Worm (Caenorhabditis elegans): ENCODE data around the gene arp-1.
"Not testable (repeated sequence)": the region's sequence is repeated elsewhere in the genome, so short reads cannot be mapped to it uniquely, and the experiment has no call there.

arp-1 gene

DNA sequence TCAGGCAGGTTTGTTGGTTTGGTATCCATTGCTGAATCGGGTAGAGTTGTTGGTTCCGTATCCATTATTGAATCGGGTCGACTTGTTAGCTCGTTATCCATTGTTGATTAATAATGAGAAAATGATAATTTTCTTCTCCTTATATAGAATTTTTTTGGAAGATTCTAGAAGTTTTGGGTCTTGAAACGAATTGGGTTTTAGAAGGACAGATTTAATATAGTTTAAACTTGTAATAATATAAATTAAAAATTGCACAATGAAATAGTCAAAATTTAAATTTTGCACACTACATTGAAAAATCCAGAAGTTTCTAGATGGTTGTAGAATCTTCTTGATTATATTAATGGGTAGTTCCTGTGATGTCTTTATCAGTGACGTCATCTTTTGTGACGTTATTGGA lies 20.8 kb downstream of the arp-1 start, which contains the start of gene Y53F4B.26:
TSS of gene Y53F4B.26 (minus strand) at position 101 of the 400 bp plus-strand sequence.
- not testable (repeated sequence) for TF ChIP-seq nhr-25 (tag; optimal IDR thresholded peaks at IDR 0.05; ENCODE audit: borderline replicate concordance, insufficient read depth); ceh-32 (tag; optimal IDR thresholded peaks at IDR 0.05; ENCODE audit: poor library complexity); mdl-1 (tag; optimal IDR thresholded peaks at IDR 0.05)

DNA sequence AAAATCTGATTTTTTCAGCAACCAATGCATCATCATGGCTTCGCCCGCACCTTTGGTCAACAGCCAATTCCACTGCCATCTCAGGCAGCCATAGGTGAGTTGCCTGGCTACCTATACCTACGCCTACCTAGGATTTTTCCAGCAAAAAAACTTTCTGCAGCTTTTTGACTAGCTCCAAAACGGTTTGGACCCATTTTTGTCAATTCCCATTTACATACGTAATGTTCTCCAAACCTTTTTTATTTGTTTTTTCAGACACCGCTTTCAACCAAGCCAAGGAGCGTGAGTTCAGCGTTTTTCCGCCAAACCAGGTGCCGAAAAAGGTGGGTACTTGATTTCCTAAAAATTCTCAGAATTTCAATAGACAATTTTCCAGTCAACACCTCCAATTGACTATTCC lies 23.6 kb downstream of the arp-1 start:
- no peak for TF ChIP-seq tag-97 (GFP tag; IDR thresholded peaks at IDR 0.05)
- no peak for TF ChIP-seq ceh-62 (tag; optimal IDR thresholded peaks at IDR 0.05)
- TF ChIP-seq spr-1 (tag; optimal IDR thresholded peaks at IDR 0.05) = no peak
- no peak for TF ChIP-seq hlh-30 (tag; optimal IDR thresholded peaks at IDR 0.05; ENCODE audit: insufficient read depth)
- no peak for TF ChIP-seq ctbp-1 (GFP tag; IDR thresholded peaks at IDR 0.05)
- TF ChIP-seq hif-1 (tag; optimal IDR thresholded peaks at IDR 0.05) = no peak
- TF ChIP-seq nhr-42 (GFP tag; IDR thresholded peaks at IDR 0.05) = no peak
- no peak for TF ChIP-seq nhr-10 (tag; optimal IDR thresholded peaks at IDR 0.05)

DNA sequence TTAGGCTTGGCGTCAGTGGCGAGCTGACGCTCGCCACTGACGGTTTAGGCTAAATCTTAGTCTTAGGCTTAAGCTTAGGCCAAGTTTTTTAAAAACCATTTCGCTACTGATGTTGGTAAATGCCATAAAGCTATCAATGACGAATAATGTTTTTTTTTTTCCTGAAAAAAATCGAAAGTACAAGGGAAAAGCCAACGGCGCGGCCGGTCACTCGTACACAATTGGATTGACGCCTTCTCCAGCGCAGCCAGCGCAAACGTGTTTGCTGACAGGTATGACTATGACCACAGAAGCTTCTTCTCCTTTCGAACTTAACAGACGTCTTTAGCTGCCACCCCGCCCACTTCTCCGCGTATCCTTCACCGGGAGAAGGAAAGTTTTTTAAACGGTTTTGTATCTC lies 25.5 kb downstream of the arp-1 start, which contains the start of gene Y53F4B.27:
TSS of gene Y53F4B.27 (plus strand) at position 301 of the 400 bp plus-strand sequence.
- TF ChIP-seq daf-19 (GFP tag; conservative IDR thresholded peaks at IDR 0.05) (no peak), F10B5.3 (tag; optimal IDR thresholded peaks at IDR 0.05) (no peak), jun-1 (tag; optimal IDR thresholded peaks at IDR 0.05) (no peak), lin-29 (GFP tag; IDR thresholded peaks at IDR 0.05) (no peak), dpl-1 (GFP tag; optimal IDR thresholded peaks at IDR 0.05) (no peak), nhr-10 (tag; optimal IDR thresholded peaks at IDR 0.05) (no peak), daf-16 (GFP tag; optimal IDR thresholded peaks at IDR 0.05) (no peak), daf-16 (tag; optimal IDR thresholded peaks at IDR 0.05) (no peak), unc-62 (GFP tag; optimal IDR thresholded peaks at IDR 0.05 in 1 of 2) (peak in 1 of 2 experiments; percentile 36), unc-62 (tag; optimal IDR thresholded peaks at IDR 0.05) (no peak), vab-7 (GFP tag; IDR thresholded peaks at IDR 0.05) (no peak), ceh-82 (tag; optimal IDR thresholded peaks at IDR 0.05) (no peak), Y48G9A.11 (GFP tag; IDR thresholded peaks at IDR 0.05) (no peak), ceh-62 (tag; optimal IDR thresholded peaks at IDR 0.05) (no peak), hlh-30 (tag; optimal IDR thresholded peaks at IDR 0.05; ENCODE audit: insufficient read depth) (no peak), hlh-11 (tag; optimal IDR thresholded peaks at IDR 0.05) (peak; percentile 24), nhr-6 (tag; optimal IDR thresholded peaks at IDR 0.05) (no peak), ztf-11 (tag; optimal IDR thresholded peaks at IDR 0.05) (no peak), aha-1 (tag) (peak; percentile 96), egl-43 (GFP tag; IDR thresholded peaks at IDR 0.05) (no peak), mdt-29 (GFP tag; IDR thresholded peaks at IDR 0.05) (no peak), ctbp-1 (GFP tag; IDR thresholded peaks at IDR 0.05) (no peak), R02D3.7 (tag; optimal IDR thresholded peaks at IDR 0.05) (no peak), D1046.2 (GFP tag; IDR thresholded peaks at IDR 0.05) (no peak), dve-1 (tag; optimal IDR thresholded peaks at IDR 0.05; ENCODE audit: insufficient read depth) (no peak), lim-7 (GFP tag; IDR thresholded peaks at IDR 0.05) (no peak)

DNA sequence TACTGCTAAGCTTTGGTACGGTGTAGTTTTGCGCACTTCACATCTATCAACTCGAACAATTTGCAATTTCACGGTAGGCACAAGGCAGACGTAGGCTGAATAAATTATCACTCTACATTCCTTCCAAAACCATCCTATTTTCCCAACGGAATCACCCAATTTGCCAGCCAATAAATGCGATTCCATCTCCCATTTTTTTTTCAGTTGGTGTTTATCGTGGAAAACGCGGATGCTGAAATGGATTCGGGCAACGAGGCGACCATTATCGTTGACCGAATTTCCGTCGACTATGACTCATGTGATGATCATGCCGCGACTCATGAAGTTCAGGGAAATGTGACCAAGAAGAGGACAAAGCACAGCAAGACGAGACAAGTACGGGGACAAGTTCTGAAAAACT lies 28.3 kb downstream of the arp-1 start:
- TF ChIP-seq unc-62 (GFP tag; optimal IDR thresholded peaks at IDR 0.05 in 1 of 2) = peak in 1 of 2 experiments; percentile 52
- TF ChIP-seq unc-62 (tag; optimal IDR thresholded peaks at IDR 0.05) = no peak
- peak; percentile 46 for TF ChIP-seq aha-1 (tag)
- TF ChIP-seq ZK337.2 (GFP tag; IDR thresholded peaks at IDR 0.05) = no peak

DNA sequence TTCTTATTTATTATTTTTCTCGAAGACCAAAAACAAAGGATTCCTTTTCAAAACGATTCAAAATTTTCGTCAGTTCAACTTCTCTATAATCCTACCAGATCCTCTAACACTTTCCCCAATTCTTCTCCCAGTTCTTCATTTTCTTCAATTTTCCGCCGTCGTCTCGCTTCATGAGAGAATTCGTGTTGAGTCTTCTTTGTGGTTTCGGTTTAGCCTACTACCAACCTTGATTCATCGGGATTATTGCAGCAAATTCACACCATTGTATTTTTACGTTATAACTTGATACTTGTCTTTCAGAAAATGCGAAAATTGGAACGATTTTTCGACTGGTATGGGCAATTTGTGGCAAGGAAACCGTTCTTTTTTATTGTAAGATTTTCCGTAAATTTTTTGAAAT lies 37.8 kb downstream of the arp-1 start, which contains the start of gene ptr-20:
TSS of gene ptr-20 (plus strand) at position 301 of the 400 bp plus-strand sequence.
- TF ChIP-seq spr-3 (GFP tag; optimal IDR thresholded peaks at IDR 0.05) (no peak), vab-7 (GFP tag; IDR thresholded peaks at IDR 0.05) (no peak), ceh-62 (tag; optimal IDR thresholded peaks at IDR 0.05) (no peak), dve-1 (tag; optimal IDR thresholded peaks at IDR 0.05; ENCODE audit: insufficient read depth) (no peak), set-16 (GFP tag; IDR thresholded peaks at IDR 0.05) (no peak), madf-9 (GFP tag; conservative IDR thresholded peaks at IDR 0.05) (no peak)

Measured in whole organism, L4 larva.